Worm (Caenorhabditis elegans) whole organism, young adult: ENCODE results near the gene W04G3.12.

Source experiments
- D2030.7 ChIP-seq: fragments of 200-800 bp; sonication (Bioruptor generic); IDR thresholded peaks from 2 replicates; pipeline ENCODE4 v1.3.6; 2022; ENCODE audit warnings: missing genetic modification reagents, missing genetic modification characterization, missing compliant biosample characterization
- akir-1 ChIP-seq: fragments of 200-800 bp; sonication (Bioruptor generic); optimal IDR thresholded peaks from 2 replicates; lab custom pipeline; 2018; ENCODE audit warnings: mild to moderate bottlenecking, missing genetic modification characterization, moderate library complexity, missing compliant biosample characterization
- cebp-2 ChIP-seq: fragments of 200-800 bp; sonication (Bioruptor generic); IDR thresholded peaks from 2 replicates; pipeline ENCODE4 v1.3.6; 2022; ENCODE audit warnings: missing genetic modification characterization, missing compliant biosample characterization
- dox-1 ChIP-seq: fragments of 200-800 bp; sonication (Bioruptor generic); IDR thresholded peaks from 2 replicates; pipeline ENCODE4 v1.3.6; 2022; ENCODE audit warnings: missing genetic modification reagents, missing genetic modification characterization, missing compliant biosample characterization
- rcor-1 ChIP-seq: fragments of 200-800 bp; sonication (Bioruptor generic); IDR thresholded peaks from 2 replicates; pipeline ENCODE4 v1.3.6; 2022; ENCODE audit warnings: missing genetic modification reagents, missing genetic modification characterization, missing compliant biosample characterization
- unc-62 ChIP-seq: fragments of 150-350 bp; optimal IDR thresholded peaks from 2 replicates; lab custom pipeline; 2014; ENCODE audit warnings: missing biosample characterization, missing genetic modification reagents, missing genetic modification characterization
- ztf-25 ChIP-seq: fragments of 200-800 bp; sonication (Bioruptor generic); IDR thresholded peaks from 2 replicates; pipeline ENCODE4 v1.3.6; 2022; ENCODE audit warnings: missing genetic modification reagents, missing genetic modification characterization, missing compliant biosample characterization
- ztf-3 ChIP-seq: fragments of 200-800 bp; sonication (Bioruptor generic); optimal IDR thresholded peaks from 2 replicates; lab custom pipeline; 2018; ENCODE audit warnings: mild to moderate bottlenecking, missing genetic modification characterization, missing compliant biosample characterization

ce11 chrX:11123998-11124397 is 47.4 kb upstream of the W04G3.12 start:
- no peak for TF ChIP-seq rcor-1
- TF ChIP-seq D2030.7 (GFP tag; lab: Robert Waterston, UW), result no peak
- no peak for TF ChIP-seq akir-1 (GFP tag; lab: Kevin White, UChicago)
- TF ChIP-seq ztf-25 (GFP tag; lab: Robert Waterston, UW), result no peak
- no peak for TF ChIP-seq cebp-2 (GFP tag; lab: Robert Waterston, UW)
- TF ChIP-seq unc-62 (GFP tag; lab: Kevin White, UChicago), result no peak
- no peak for TF ChIP-seq ztf-3 (GFP tag; lab: Kevin White, UChicago)
- TF ChIP-seq dox-1, result no peak
